Worm (Caenorhabditis elegans) whole organism, L4 larva: ENCODE measurements around the gene F28E10.4.

ENCODE experiments used
- D1046.2 ChIP-seq: fragments of 200-800 bp; sonication (Bioruptor generic); IDR thresholded peaks from 2 replicates; pipeline ENCODE4 v1.3.6; 2022; ENCODE audit warnings: missing genetic modification characterization, missing compliant biosample characterization
- T26A8.4 ChIP-seq: fragments of 200-800 bp; sonication (Bioruptor generic); IDR thresholded peaks from 2 replicates; pipeline ENCODE4 v1.3.6; 2022; ENCODE audit warnings: missing genetic modification characterization, missing compliant biosample characterization
- ama-1 ChIP-seq: fragments of 150-350 bp; optimal IDR thresholded peaks from 2 replicates; lab custom pipeline; 2014; ENCODE audit warnings: inconsistent platforms, mixed read lengths
- cey-2 ChIP-seq: sonication (generic microtip); optimal IDR thresholded peaks from 3 replicates; lab custom pipeline; 2017; ENCODE audit warnings: missing genetic modification characterization, mild to moderate bottlenecking, missing compliant biosample characterization, antibody characterized with exemption, borderline replicate concordance; ENCODE audit not compliant: insufficient read depth
- ctbp-1 ChIP-seq: fragments of 200-800 bp; sonication (Bioruptor generic); IDR thresholded peaks from 2 replicates; pipeline ENCODE4 v1.3.6; 2022; ENCODE audit warnings: missing genetic modification reagents, missing genetic modification characterization, missing compliant biosample characterization
- daf-8 ChIP-seq: fragments of 200-800 bp; sonication (Bioruptor generic); IDR thresholded peaks from 2 replicates; pipeline ENCODE4 v1.3.6; 2022; ENCODE audit warnings: missing genetic modification characterization, missing compliant biosample characterization
- dmd-6 ChIP-seq: fragments of 200-800 bp; sonication (Bioruptor generic); IDR thresholded peaks from 2 replicates; pipeline ENCODE4 v1.3.6; 2022; ENCODE audit warnings: missing genetic modification reagents, missing genetic modification characterization, missing compliant biosample characterization
- dmd-8 ChIP-seq: fragments of 200-800 bp; sonication (Bioruptor generic); IDR thresholded peaks from 2 replicates; pipeline ENCODE4 v1.3.6; 2022; ENCODE audit warnings: missing genetic modification characterization, missing compliant biosample characterization
- dve-1 ChIP-seq: sonication (generic microtip); optimal IDR thresholded peaks from 2 replicates; lab custom pipeline; 2017; ENCODE audit warnings: antibody characterized with exemption, mild to moderate bottlenecking, missing genetic modification characterization, missing compliant biosample characterization; ENCODE audit not compliant: insufficient read depth
- egl-43 ChIP-seq: fragments of 200-800 bp; sonication (Bioruptor generic); IDR thresholded peaks from 2 replicates; pipeline ENCODE4 v1.3.6; 2022; ENCODE audit warnings: missing genetic modification reagents, missing genetic modification characterization, missing compliant biosample characterization
- hlh-11 ChIP-seq: fragments of 200-800 bp; sonication (Bioruptor generic); optimal IDR thresholded peaks from 2 replicates; lab custom pipeline; 2018; ENCODE audit warnings: mild to moderate bottlenecking, missing genetic modification characterization, missing compliant biosample characterization
- hlh-30 ChIP-seq: sonication (generic microtip); optimal IDR thresholded peaks from 2 replicates; lab custom pipeline; 2017; ENCODE audit warnings: antibody characterized with exemption, mild to moderate bottlenecking, missing genetic modification characterization, missing compliant biosample characterization; ENCODE audit not compliant: insufficient read depth
- hmg-1.1 ChIP-seq: fragments of 200-800 bp; sonication (Bioruptor generic); IDR thresholded peaks from 2 replicates; pipeline ENCODE4 v1.3.6; 2022; ENCODE audit warnings: missing genetic modification reagents, missing genetic modification characterization, missing compliant biosample characterization
- jun-1 ChIP-seq: fragments of 150-350 bp; optimal IDR thresholded peaks from 2 replicates; lab custom pipeline; 2014; ENCODE audit warnings: missing biosample characterization, missing genetic modification reagents, missing genetic modification characterization
- lin-38 ChIP-seq: fragments of 200-800 bp; sonication (Bioruptor generic); IDR thresholded peaks from 2 replicates; pipeline ENCODE4 v1.3.6; 2022; ENCODE audit warnings: missing genetic modification reagents, missing genetic modification characterization, missing compliant biosample characterization
- lir-3 ChIP-seq: sonication (generic microtip); optimal IDR thresholded peaks from 2 replicates; lab custom pipeline; 2016; ENCODE audit warnings: mild to moderate bottlenecking, missing genetic modification characterization, missing compliant biosample characterization
- mxl-3 ChIP-seq: fragments of 200-800 bp; sonication (Bioruptor generic); optimal IDR thresholded peaks from 2 replicates; lab custom pipeline; 2018; ENCODE audit warnings: mild to moderate bottlenecking, missing genetic modification characterization, missing compliant biosample characterization
- nhr-10 ChIP-seq: fragments of 150-350 bp; optimal IDR thresholded peaks from 2 replicates; lab custom pipeline; 2014; ENCODE audit warnings: missing biosample characterization, missing genetic modification characterization
- nhr-111 ChIP-seq: fragments of 200-800 bp; sonication (Bioruptor generic); optimal IDR thresholded peaks from 2 replicates; lab custom pipeline; 2018; ENCODE audit warnings: mild to moderate bottlenecking, missing genetic modification characterization, missing compliant biosample characterization
- nhr-28 ChIP-seq: fragments of 150-350 bp; optimal IDR thresholded peaks from 2 replicates; lab custom pipeline; 2014; ENCODE audit warnings: missing biosample characterization, missing genetic modification characterization
- nhr-77 ChIP-seq: fragments of 150-350 bp; optimal IDR thresholded peaks from 2 replicates; lab custom pipeline; 2014; ENCODE audit warnings: missing biosample characterization, missing genetic modification characterization
- php-3 ChIP-seq: fragments of 200-800 bp; sonication (Bioruptor generic); IDR thresholded peaks from 2 replicates; pipeline ENCODE4 v1.3.6; 2022; ENCODE audit warnings: missing genetic modification reagents, missing genetic modification characterization, missing compliant biosample characterization
- pqm-1 ChIP-seq: sonication (generic microtip); optimal IDR thresholded peaks from 2 replicates; lab custom pipeline; 2017; ENCODE audit warnings: missing biosample characterization, missing genetic modification characterization
- saeg-2 ChIP-seq: fragments of 200-800 bp; sonication (Bioruptor generic); IDR thresholded peaks from 2 replicates; pipeline ENCODE4 v1.3.6; 2022; ENCODE audit warnings: missing genetic modification reagents, missing genetic modification characterization, missing compliant biosample characterization
- set-16 ChIP-seq: fragments of 200-800 bp; sonication (Bioruptor generic); IDR thresholded peaks from 2 replicates; pipeline ENCODE4 v1.3.6; 2022; ENCODE audit warnings: missing genetic modification reagents, missing genetic modification characterization, missing compliant biosample characterization
- snpc-4 ChIP-seq: fragments of 150-350 bp; optimal IDR thresholded peaks from 2 replicates; lab custom pipeline; 2014; ENCODE audit warnings: missing biosample characterization, missing genetic modification characterization
- unc-62 ChIP-seq, 3 experiments: fragments of 150-350 bp in 1 of 3; sonication (generic microtip); optimal IDR thresholded peaks in 2 of 3; peaks in 1 of 3; 1 replicate in 1 of 3; 2 replicates in 2 of 3; lab custom pipeline; 2014 to 2017; ENCODE audit warnings: missing biosample characterization in 3 of 3, missing genetic modification characterization in 3 of 3, missing genetic modification reagents in 3 of 3, missing genotype in 1 of 3
- zag-1 ChIP-seq: fragments of 150-350 bp; optimal IDR thresholded peaks from 2 replicates; lab custom pipeline; 2014; ENCODE audit warnings: missing biosample characterization, missing genetic modification characterization
- zfp-2 ChIP-seq: sonication (generic microtip); optimal IDR thresholded peaks from 2 replicates; lab custom pipeline; 2016; ENCODE audit warnings: mild to moderate bottlenecking, missing genetic modification characterization, missing compliant biosample characterization
- ztf-7 ChIP-seq: fragments of 150-350 bp; optimal IDR thresholded peaks from 2 replicates; lab custom pipeline; 2014; ENCODE audit warnings: missing biosample characterization, missing genetic modification characterization

F28E10.4 gene

ce11 chrIV:4533025-4533424 lies 34.2 kb downstream of the F28E10.4 start, which contains the start of gene ZK185.4:
ZK185.4 (minus strand) TSS chrIV:4533125.
- TF ChIP-seq jun-1 (no peak), lin-38 (GFP tag; lab: Robert Waterston, UW) (no peak), nhr-28 (tag; lab: Kevin White, UChicago) (no peak), saeg-2 (GFP tag; lab: Robert Waterston, UW) (no peak), dmd-8 (GFP tag; lab: Robert Waterston, UW) (no peak), ztf-7 (tag; lab: Kevin White, UChicago) (no peak)

ce11 chrIV:4530170-4530569 lies 37.1 kb downstream of the F28E10.4 start, which contains the start of gene ZK185.3:
ZK185.3 (minus strand) TSS chrIV:4530432.
- TF ChIP-seq lir-3 (no peak), dve-1 (tag; lab: Kevin White, UChicago) (no peak), hlh-11 (tag; lab: Kevin White, UChicago) (peak; percentile 52), pqm-1 (tag; lab: Kevin White, UChicago) (peak; percentile 94), nhr-10 (no peak), php-3 (GFP tag; lab: Robert Waterston, UW) (0 out of 2 replicates have a peak, but pooled peaks have one; percentile 38), dmd-6 (GFP tag; lab: Robert Waterston, UW) (peak; percentile 78), ctbp-1 (GFP tag; lab: Robert Waterston, UW) (no peak), unc-62 (GFP tag; optimal IDR thresholded peaks at IDR 0.05 in 1 of 2; lab: Kevin White, UChicago) (peak in 1 of 2 experiments; percentile 84), unc-62 (tag; optimal IDR thresholded peaks at IDR 0.05; lab: Kevin White, UChicago) (no peak), nhr-28 (tag; lab: Kevin White, UChicago) (peak; percentile 82)

- peak in 1 of 2 experiments; percentile 29 for TF ChIP-seq unc-62 (GFP tag; optimal IDR thresholded peaks at IDR 0.05 in 1 of 2; lab: Kevin White, UChicago)
- no peak for TF ChIP-seq unc-62 (tag; optimal IDR thresholded peaks at IDR 0.05; lab: Kevin White, UChicago)
- TF ChIP-seq D1046.2 (GFP tag; lab: Robert Waterston, UW): no peak
- TF ChIP-seq zag-1 (tag; lab: Kevin White, UChicago): no peak
- TF ChIP-seq, all 104 proteins: peak for 1
Observed at ce11 chrIV:4526724-4527123, 40.5 kb downstream of the F28E10.4 start.

- TF ChIP-seq mxl-3 (GFP tag; lab: Kevin White, UChicago) (peak; percentile 36), nhr-28 (tag; lab: Kevin White, UChicago) (peak; percentile 31), ama-1 (no peak), hlh-11 (tag; lab: Kevin White, UChicago) (peak; percentile 31)
- TF ChIP-seq, all 104 proteins: peak for 3
Observed at ce11 chrIV:4526028-4526427, 41.2 kb downstream of the F28E10.4 start.

- no peak for TF ChIP-seq hlh-30
- TF ChIP-seq hmg-1.1: 0 out of 2 replicates have a peak, but pooled peaks have one; percentile 24
- TF ChIP-seq pqm-1 (tag; lab: Kevin White, UChicago): no peak
- peak; percentile 13; the same call in 1 of the 2 replicates for TF ChIP-seq set-16 (GFP tag; lab: Robert Waterston, UW)
- peak; percentile 29 for TF ChIP-seq hlh-11 (tag; lab: Kevin White, UChicago)
- TF ChIP-seq lir-3: no peak
- TF ChIP-seq snpc-4: no peak
- TF ChIP-seq mxl-3 (GFP tag; lab: Kevin White, UChicago): peak; percentile 20
- TF ChIP-seq cey-2 (tag; lab: Kevin White, UChicago): no peak
Observed at ce11 chrIV:4524943-4525342, 42.3 kb downstream of the F28E10.4 start, which contains the start of gene ZK180.6. ZK180.6 (minus strand) TSS chrIV:4525043.

- peak; percentile 68 for TF ChIP-seq set-16 (GFP tag; lab: Robert Waterston, UW)
- TF ChIP-seq egl-43 (GFP tag; lab: Robert Waterston, UW): 0 out of 2 replicates have a peak, but pooled peaks have one; percentile 11
- TF ChIP-seq zfp-2: no peak
- TF ChIP-seq nhr-77 (tag; lab: Kevin White, UChicago): no peak
- no peak for TF ChIP-seq daf-8 (GFP tag; lab: Robert Waterston, UW)
- TF ChIP-seq T26A8.4 (GFP tag; lab: Robert Waterston, UW): peak; percentile 47; the same call in 1 of the 2 replicates
- TF ChIP-seq nhr-111 (GFP tag; lab: Kevin White, UChicago): no peak
Observed at ce11 chrIV:4523461-4523860, 43.8 kb downstream of the F28E10.4 start.
